Fruit fly (Drosophila melanogaster) whole organism, adult: Measurements from ENCODE around the gene CG8191.

Experiments used
- CG11617 ChIP-seq: fragments of 200-800 bp; sonication (Bioruptor generic); optimal IDR thresholded peaks from 2 replicates; lab custom pipeline; 2017; ENCODE audit warnings: mild to moderate bottlenecking, missing biosample characterization, missing genetic modification reagents, missing genetic modification characterization
- CG1620 ChIP-seq: fragments of 200-800 bp; sonication (Bioruptor generic); optimal IDR thresholded peaks from 2 replicates; lab custom pipeline; 2016; ENCODE audit warnings: missing biosample characterization, missing genetic modification characterization
- CG33017 ChIP-seq: fragments of 200-800 bp; sonication (Bioruptor generic); optimal IDR thresholded peaks from 2 replicates; lab custom pipeline; 2018; ENCODE audit warnings: missing biosample characterization, mild to moderate bottlenecking, missing genetic modification characterization, moderate library complexity
- CG5204 ChIP-seq: fragments of 200-800 bp; sonication (Bioruptor generic); optimal IDR thresholded peaks from 2 replicates; lab custom pipeline; 2016; ENCODE audit warnings: missing biosample characterization, missing genetic modification characterization
- CG7045 ChIP-seq: fragments of 200-800 bp; sonication (Bioruptor generic); optimal IDR thresholded peaks from 2 replicates; lab custom pipeline; 2017; ENCODE audit warnings: missing biosample characterization, mild to moderate bottlenecking, missing genetic modification characterization
- cic ChIP-seq: fragments of 200-800 bp; sonication (Bioruptor generic); optimal IDR thresholded peaks from 2 replicates; lab custom pipeline; 2017; ENCODE audit warnings: missing biosample characterization, mild to moderate bottlenecking, missing genetic modification characterization, moderate library complexity
- cnc ChIP-seq, 2 experiments: fragments of >200 bp; optimal IDR thresholded peaks; 2 replicates each; lab custom pipeline; 2017
- ovo ChIP-seq: fragments of 200-800 bp; sonication (Bioruptor generic); optimal IDR thresholded peaks from 2 replicates; lab custom pipeline; 2016; ENCODE audit warnings: missing biosample characterization, missing genetic modification characterization
- pad ChIP-seq: fragments of 200-800 bp; sonication (Bioruptor generic); optimal IDR thresholded peaks from 3 replicates; lab custom pipeline; 2017; ENCODE audit warnings: missing biosample characterization, missing genetic modification characterization, mild to moderate bottlenecking, moderate library complexity, missing genetic modification reagents

DNA sequence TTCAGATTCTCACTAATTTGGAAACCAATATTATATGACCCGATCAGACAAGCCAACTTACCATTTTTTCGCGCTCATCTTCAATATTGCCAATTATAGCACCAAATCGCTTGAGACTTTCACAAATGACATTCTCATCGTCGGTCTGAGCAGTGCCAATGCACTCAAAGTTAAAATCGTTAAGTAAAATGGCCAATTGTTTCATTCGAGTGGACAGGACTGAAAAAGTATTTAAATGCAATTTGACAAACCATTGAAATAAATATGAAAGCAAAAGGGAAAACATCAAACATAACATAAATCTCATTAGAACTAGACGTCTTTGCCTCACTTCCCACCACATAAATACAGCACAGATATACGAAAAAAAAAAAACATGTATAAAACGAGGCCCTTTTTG is 24.0 kb downstream of the CG8191 start, which contains the start of gene CG8260:
- TF ChIP-seq CG33017 (tag; lab: Kevin White, UChicago), result no peak
- no peak for TF ChIP-seq cic (GFP tag; lab: Kevin White, UChicago)
- no peak for TF ChIP-seq CG7045 (GFP tag; lab: Kevin White, UChicago)
- TF ChIP-seq CG11617, result no peak
- TF ChIP-seq CG1620 (GFP tag; lab: Kevin White, UChicago), result no peak
- TF ChIP-seq pad (GFP tag; lab: Kevin White, UChicago), result no peak
- no peak for TF ChIP-seq ovo (GFP tag; lab: Kevin White, UChicago)
- no peak for TF ChIP-seq cnc (optimal IDR thresholded peaks at IDR 0.05; lab: Kevin White, UChicago)
- TF ChIP-seq CG5204, result no peak
